Fruit fly (Drosophila melanogaster): ENCODE data around the gene ush.

DNA sequence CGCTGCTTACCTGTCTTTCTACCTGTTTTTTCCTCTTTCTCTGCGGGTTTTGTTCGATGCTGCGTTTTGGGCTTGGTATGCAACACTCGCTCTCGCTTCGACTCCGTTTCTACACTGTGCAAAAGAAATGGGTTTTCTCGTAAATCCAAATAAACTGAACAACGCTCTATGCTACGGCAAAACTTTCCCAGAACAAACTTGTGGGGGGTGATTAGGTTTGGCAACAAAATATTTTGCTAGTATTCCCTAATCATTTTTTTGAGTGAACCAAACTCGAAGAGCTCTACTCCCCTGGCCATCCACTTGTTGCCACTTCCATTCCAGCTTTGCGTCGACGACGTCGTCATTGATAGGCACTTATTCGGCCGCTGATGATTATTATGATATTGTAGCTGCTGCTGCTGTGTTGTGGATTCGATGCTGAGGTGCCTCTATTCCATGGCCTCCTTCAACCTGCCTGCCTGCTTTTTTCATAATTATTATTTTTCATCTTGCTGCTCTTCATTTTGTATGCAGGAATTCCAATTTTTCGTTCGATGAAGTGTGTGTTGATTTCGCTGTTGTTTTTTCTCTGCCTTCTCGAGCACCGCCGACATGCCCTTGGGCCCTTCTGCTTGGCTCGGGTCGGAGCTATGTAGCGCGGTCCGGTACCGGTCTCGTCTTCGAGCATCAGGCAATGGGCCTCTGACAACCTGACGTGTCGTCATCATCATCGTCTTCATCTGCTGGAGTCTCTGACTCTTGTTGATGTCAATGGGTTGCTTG lies 33.9 kb upstream of the ush start:
- TF ChIP-seq h (optimal IDR thresholded peaks at IDR 0.05) (no peak), Sin3A (optimal IDR thresholded peaks at IDR 0.05) (no peak)
